Fruit fly (Drosophila melanogaster) whole organism, prepupa: ENCODE data around the gene Ptp10D.

Experiments used
- CG11294 ChIP-seq: fragments of 200-800 bp; sonication (Bioruptor generic); IDR thresholded peaks from 2 replicates; pipeline ENCODE4 v1.3.6; 2022; ENCODE audit warnings: missing biosample characterization, missing genetic modification characterization
- CG11762 ChIP-seq: fragments of 200-800 bp; sonication (Bioruptor generic); optimal IDR thresholded peaks from 3 replicates; lab custom pipeline; 2016; ENCODE audit warnings: missing biosample characterization, missing genetic modification characterization; ENCODE audit not compliant: insufficient read depth
- CG15336 ChIP-seq: fragments of 200-800 bp; sonication (Bioruptor generic); IDR thresholded peaks from 2 replicates; pipeline ENCODE4 v1.3.6; 2022; ENCODE audit warnings: missing biosample characterization, missing genetic modification characterization
- CG1621 ChIP-seq: fragments of 200-800 bp; sonication (Bioruptor generic); optimal IDR thresholded peaks from 3 replicates; lab custom pipeline; 2018; ENCODE audit warnings: missing biosample characterization, mild to moderate bottlenecking, missing genetic modification characterization
- CG32006 ChIP-seq: fragments of 200-800 bp; sonication (Bioruptor generic); optimal IDR thresholded peaks from 3 replicates; lab custom pipeline; 2017; ENCODE audit warnings: missing biosample characterization, mild to moderate bottlenecking, missing genetic modification characterization
- CG34406 ChIP-seq: fragments of 200-800 bp; sonication (Bioruptor generic); optimal IDR thresholded peaks from 3 replicates; lab custom pipeline; 2016; ENCODE audit warnings: missing biosample characterization, missing genetic modification characterization
- CG4318 ChIP-seq: fragments of 200-800 bp; sonication (Bioruptor generic); optimal IDR thresholded peaks from 3 replicates; lab custom pipeline; 2017; ENCODE audit warnings: missing biosample characterization, mild to moderate bottlenecking, missing genetic modification characterization
- CG6163 ChIP-seq: fragments of 200-800 bp; sonication (Bioruptor generic); IDR thresholded peaks from 3 replicates; pipeline ENCODE4 v1.3.6; 2022; ENCODE audit warnings: missing biosample characterization, missing genetic modification characterization
- CG6276 ChIP-seq: fragments of 200-800 bp; sonication (Bioruptor generic); optimal IDR thresholded peaks from 2 replicates; lab custom pipeline; 2017; ENCODE audit warnings: missing biosample characterization, mild to moderate bottlenecking, missing genetic modification characterization
- CG6808 ChIP-seq: fragments of 200-800 bp; sonication (Bioruptor generic); optimal IDR thresholded peaks from 3 replicates; lab custom pipeline; 2017; ENCODE audit warnings: missing biosample characterization, missing genetic modification characterization, mild to moderate bottlenecking, moderate library complexity, missing genetic modification reagents
- CG6854 ChIP-seq: fragments of 200-800 bp; sonication (Bioruptor generic); optimal IDR thresholded peaks from 2 replicates; lab custom pipeline; 2017; ENCODE audit warnings: missing biosample characterization, mild to moderate bottlenecking, missing genetic modification characterization
- CG7368 ChIP-seq: fragments of 200-800 bp; sonication (Bioruptor generic); optimal IDR thresholded peaks from 3 replicates; lab custom pipeline; 2016; ENCODE audit warnings: missing biosample characterization, missing genetic modification characterization
- CG8119 ChIP-seq: fragments of 200-800 bp; sonication (Bioruptor generic); IDR thresholded peaks from 3 replicates; pipeline ENCODE4 v1.3.6; 2022; ENCODE audit warnings: missing biosample characterization, missing genetic modification characterization
- CG8319 ChIP-seq: fragments of 200-800 bp; sonication (Bioruptor generic); optimal IDR thresholded peaks from 3 replicates; lab custom pipeline; 2016; ENCODE audit warnings: missing biosample characterization, missing genetic modification characterization
- CG9139 ChIP-seq: fragments of 200-800 bp; sonication (Bioruptor generic); optimal IDR thresholded peaks from 3 replicates; lab custom pipeline; 2017; ENCODE audit warnings: missing biosample characterization, mild to moderate bottlenecking, missing genetic modification characterization
- Eip75B ChIP-seq: fragments of 200-800 bp; sonication (Bioruptor generic); optimal IDR thresholded peaks from 3 replicates; lab custom pipeline; 2016; ENCODE audit warnings: missing biosample characterization, missing genetic modification characterization
- Eip78C ChIP-seq: fragments of 200-800 bp; sonication (Bioruptor generic); peaks from one replicate; lab custom pipeline; 2016; ENCODE audit warnings: missing biosample characterization, missing genetic modification characterization
- Eip93F ChIP-seq: fragments of 200-800 bp; sonication (Bioruptor generic); optimal IDR thresholded peaks from 2 replicates; lab custom pipeline; 2016; ENCODE audit warnings: missing biosample characterization, mild to moderate bottlenecking, missing genetic modification characterization
- Ets96B ChIP-seq: fragments of 200-800 bp; optimal IDR thresholded peaks from 2 replicates; lab custom pipeline; 2019; ENCODE audit warnings: missing biosample characterization, mild to moderate bottlenecking, missing genetic modification characterization, moderate library complexity
- Gug ChIP-seq: fragments of 200-800 bp; sonication (Bioruptor generic); IDR thresholded peaks from 2 replicates; pipeline ENCODE4 v1.3.6; 2022; ENCODE audit warnings: missing biosample characterization, missing genetic modification characterization
- Hr38 ChIP-seq: sonication (Bioruptor generic); optimal IDR thresholded peaks from 2 replicates; lab custom pipeline; 2016; ENCODE audit warnings: missing biosample characterization, missing genetic modification characterization
- Hr39 ChIP-seq: fragments of 200-800 bp; sonication (Bioruptor generic); optimal IDR thresholded peaks from 2 replicates; lab custom pipeline; 2016; ENCODE audit warnings: missing biosample characterization, missing genetic modification characterization
- Lpt ChIP-seq: fragments of 200-800 bp; sonication (Bioruptor generic); optimal IDR thresholded peaks from 3 replicates; lab custom pipeline; 2016; ENCODE audit warnings: missing biosample characterization, missing genetic modification characterization
- Smox ChIP-seq: fragments of 200-800 bp; sonication (Bioruptor generic); optimal IDR thresholded peaks from 3 replicates; lab custom pipeline; 2016; ENCODE audit warnings: missing biosample characterization, missing genetic modification characterization
- Sox102F ChIP-seq: fragments of 200-800 bp; sonication (Bioruptor generic); optimal IDR thresholded peaks from 2 replicates; lab custom pipeline; 2016; ENCODE audit warnings: missing biosample characterization, mild to moderate bottlenecking, missing genetic modification characterization
- Sox15 ChIP-seq: fragments of 200-800 bp; sonication (Bioruptor generic); optimal IDR thresholded peaks from 3 replicates; lab custom pipeline; 2016; ENCODE audit warnings: missing biosample characterization, missing genetic modification characterization
- achi ChIP-seq: fragments of 200-800 bp; sonication (Bioruptor generic); optimal IDR thresholded peaks from 3 replicates; lab custom pipeline; 2016; ENCODE audit warnings: missing biosample characterization, missing genetic modification characterization
- acj6 ChIP-seq: fragments of 200-800 bp; sonication (Bioruptor generic); optimal IDR thresholded peaks from 3 replicates; lab custom pipeline; 2016; ENCODE audit warnings: missing biosample characterization, missing genetic modification characterization
- dsx ChIP-seq: fragments of 200-800 bp; optimal IDR thresholded peaks from 3 replicates; lab custom pipeline; 2019; ENCODE audit warnings: missing biosample characterization, mild to moderate bottlenecking, missing genetic modification characterization, moderate library complexity; ENCODE audit not compliant: poor library complexity, severe bottlenecking
- lz ChIP-seq: fragments of 200-800 bp; sonication (Bioruptor generic); optimal IDR thresholded peaks from 3 replicates; lab custom pipeline; 2016; ENCODE audit warnings: missing biosample characterization, missing genetic modification characterization
- net ChIP-seq: fragments of 200-800 bp; sonication (Bioruptor generic); optimal IDR thresholded peaks from 3 replicates; lab custom pipeline; 2016; ENCODE audit warnings: missing biosample characterization, missing genetic modification characterization
- salr ChIP-seq, 2 experiments: fragments of 200-800 bp; sonication (Bioruptor generic); optimal IDR thresholded peaks; 3 replicates each; lab custom pipeline; 2016 to 2018; ENCODE audit warnings: missing biosample characterization in 2 of 2, missing genetic modification characterization in 2 of 2, mild to moderate bottlenecking in 1 of 2
- spab ChIP-seq: fragments of 200-800 bp; sonication (Bioruptor generic); optimal IDR thresholded peaks from 2 replicates; lab custom pipeline; 2017; ENCODE audit warnings: missing biosample characterization, mild to moderate bottlenecking, missing genetic modification characterization, missing genetic modification reagents
- ss ChIP-seq, 2 experiments: fragments of 200-800 bp; sonication (Bioruptor generic); optimal IDR thresholded peaks; 2 replicates in 1 of 2; 3 replicates in 1 of 2; lab custom pipeline; 2017 to 2018; ENCODE audit warnings: mild to moderate bottlenecking in 2 of 2, missing biosample characterization in 2 of 2, missing genetic modification characterization in 2 of 2, moderate library complexity in 1 of 2
- svp ChIP-seq: fragments of 200-800 bp; sonication (Bioruptor generic); peaks from one replicate; lab custom pipeline; 2016; ENCODE audit warnings: missing biosample characterization, missing genetic modification characterization
- topi ChIP-seq: fragments of 200-800 bp; sonication (Bioruptor generic); optimal IDR thresholded peaks from 3 replicates; lab custom pipeline; 2016; ENCODE audit warnings: missing biosample characterization, missing genetic modification characterization
- vri ChIP-seq: fragments of 200-800 bp; sonication (Bioruptor generic); optimal IDR thresholded peaks from 3 replicates; lab custom pipeline; 2016; ENCODE audit warnings: missing biosample characterization, mild to moderate bottlenecking, missing genetic modification characterization

Gene Ptp10D

DNA sequence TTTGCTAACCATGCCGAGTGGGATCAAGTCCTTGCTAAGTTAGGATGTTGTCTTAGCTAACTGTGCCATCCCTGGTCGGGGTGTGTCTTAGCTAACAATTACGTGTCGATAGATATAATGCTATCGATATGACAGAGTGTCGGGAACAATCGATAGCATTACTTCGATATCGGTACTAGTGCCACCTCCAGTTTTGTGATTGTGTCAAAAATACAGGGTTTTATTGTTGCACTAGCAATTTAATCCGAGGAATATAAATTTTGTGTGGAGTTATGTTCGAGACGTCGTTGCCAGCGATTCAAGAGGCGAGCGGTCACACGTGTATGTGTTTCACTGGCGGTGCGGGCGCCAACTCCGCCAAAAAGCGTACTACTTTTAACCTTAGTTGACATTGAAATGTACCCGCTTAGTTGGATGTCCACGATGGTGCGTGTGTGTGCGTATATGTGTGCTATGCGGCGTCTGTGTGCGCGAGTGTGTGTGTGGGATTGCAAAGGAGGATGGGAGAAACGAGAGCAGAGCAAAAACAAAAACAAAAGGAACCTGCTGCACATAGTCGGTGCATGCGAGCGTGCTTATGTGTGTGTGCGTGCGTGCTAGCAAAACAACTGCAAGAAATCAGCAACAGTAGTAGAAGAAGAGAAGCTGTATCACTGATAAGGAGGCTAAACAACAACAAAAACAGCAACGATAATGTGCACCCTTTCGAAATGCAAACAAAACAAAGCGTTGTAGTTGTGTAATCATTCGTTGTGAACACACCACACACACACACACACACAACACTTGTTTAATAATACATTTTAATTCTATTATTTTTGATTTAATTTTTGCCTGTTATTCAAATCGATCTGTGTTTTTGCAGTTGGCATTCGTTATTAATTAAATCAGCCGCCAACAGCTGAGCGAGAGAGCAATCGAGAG is 73.4 kb downstream of the Ptp10D start, which contains the start of gene PhKgamma (continued):
- peak; percentile 41 for TF ChIP-seq CG11762
- TF ChIP-seq Hr39 (GFP tag; lab: Kevin White, UChicago), result no peak
- peak; percentile 13 for TF ChIP-seq achi (GFP tag; lab: Kevin White, UChicago)
- TF ChIP-seq Sox15, result no peak
- peak; percentile 37 for TF ChIP-seq Ets96B (tag; lab: Kevin White, UChicago)
- peak; percentile 73 for TF ChIP-seq CG6163 (GFP tag; lab: Robert Waterston, UW)
- peak in 1 of 2 experiments; percentile 47 for TF ChIP-seq salr (GFP tag; optimal IDR thresholded peaks at IDR 0.05; lab: Kevin White, UChicago)
- TF ChIP-seq topi (GFP tag; lab: Kevin White, UChicago), result peak; percentile 15
- TF ChIP-seq CG7368 (GFP tag; lab: Kevin White, UChicago), result peak; percentile 28
- TF ChIP-seq Lpt, result peak; percentile 48
- no peak for TF ChIP-seq Hr38 (GFP tag; lab: Kevin White, UChicago)
- 0 out of 2 replicates have a peak, but pooled peaks have one; percentile 19 for TF ChIP-seq Gug (GFP tag; lab: Robert Waterston, UW)
- peak; percentile 72 for TF ChIP-seq CG6808 (GFP tag; lab: Kevin White, UChicago)
- TF ChIP-seq CG6276, result peak; percentile 70
- peak; percentile 64 for TF ChIP-seq CG9139 (GFP tag; lab: Kevin White, UChicago)
- no peak for TF ChIP-seq lz (GFP tag; lab: Kevin White, UChicago)
- no peak for TF ChIP-seq CG8319 (GFP tag; lab: Kevin White, UChicago)
- TF ChIP-seq Eip78C (GFP tag; lab: Kevin White, UChicago), result peak; percentile 67
- peak; percentile 78 to 94 for TF ChIP-seq ss (GFP tag; optimal IDR thresholded peaks at IDR 0.05; lab: Kevin White, UChicago)
- TF ChIP-seq svp, result peak; percentile 83
- peak; percentile 51 for TF ChIP-seq dsx
- peak; percentile 63 for TF ChIP-seq CG15336 (GFP tag; lab: Robert Waterston, UW)
- peak; percentile 26 for TF ChIP-seq Eip75B (GFP tag; lab: Kevin White, UChicago)

DNA sequence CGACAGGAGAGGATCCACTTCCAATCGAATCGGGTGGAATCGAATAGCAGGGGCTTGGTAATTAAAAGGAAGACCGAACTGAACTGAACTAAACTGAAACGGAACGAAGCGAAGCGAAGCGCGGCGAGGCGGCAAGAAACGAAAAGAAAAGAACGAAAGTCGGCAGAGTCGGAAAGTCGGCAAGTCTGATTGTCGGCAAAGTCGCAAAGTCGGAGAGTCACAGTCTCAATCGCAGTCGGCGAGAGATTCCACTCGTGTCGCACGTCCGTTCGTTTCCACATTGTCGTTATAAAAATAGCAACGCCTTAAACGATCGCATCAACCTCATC is 74.0 kb downstream of the Ptp10D start:
- TF ChIP-seq CG8119 (GFP tag; lab: Robert Waterston, UW) (no peak), svp (peak; percentile 58), ss (GFP tag; optimal IDR thresholded peaks at IDR 0.05; lab: Kevin White, UChicago) (no peak), CG6163 (GFP tag; lab: Robert Waterston, UW) (peak; percentile 39; the same call in 1 of the 3 replicates), Smox (GFP tag; lab: Kevin White, UChicago) (no peak)

DNA sequence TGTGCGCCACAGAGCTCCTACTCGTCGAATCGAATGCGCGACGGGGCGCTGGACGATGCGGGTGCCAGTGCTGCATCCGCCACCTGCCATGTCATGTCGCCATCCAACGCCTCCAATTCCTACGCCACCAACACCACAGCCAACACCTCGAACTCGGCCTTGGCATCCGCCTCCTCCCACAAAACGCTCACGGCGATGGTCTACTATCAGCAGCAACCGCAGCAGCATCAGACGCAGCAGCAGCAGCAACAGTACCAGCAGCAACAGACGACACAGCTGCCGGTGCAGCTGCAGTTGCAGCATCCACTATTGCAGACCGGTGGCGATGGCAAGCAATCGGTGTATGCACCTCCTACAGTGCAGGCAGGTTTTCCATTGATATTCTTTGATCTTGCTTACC is 79.0 kb downstream of the Ptp10D start:
- TF ChIP-seq CG11762 (no peak), net (GFP tag; lab: Kevin White, UChicago) (no peak), dsx (no peak), CG15336 (GFP tag; lab: Robert Waterston, UW) (no peak), Sox102F (GFP tag; lab: Kevin White, UChicago) (no peak), Sox15 (no peak), salr (GFP tag; optimal IDR thresholded peaks at IDR 0.05; lab: Kevin White, UChicago) (no peak), CG34406 (GFP tag; lab: Kevin White, UChicago) (no peak), acj6 (GFP tag; lab: Kevin White, UChicago) (no peak), Eip78C (GFP tag; lab: Kevin White, UChicago) (no peak), CG4318 (GFP tag; lab: Kevin White, UChicago) (no peak)

DNA sequence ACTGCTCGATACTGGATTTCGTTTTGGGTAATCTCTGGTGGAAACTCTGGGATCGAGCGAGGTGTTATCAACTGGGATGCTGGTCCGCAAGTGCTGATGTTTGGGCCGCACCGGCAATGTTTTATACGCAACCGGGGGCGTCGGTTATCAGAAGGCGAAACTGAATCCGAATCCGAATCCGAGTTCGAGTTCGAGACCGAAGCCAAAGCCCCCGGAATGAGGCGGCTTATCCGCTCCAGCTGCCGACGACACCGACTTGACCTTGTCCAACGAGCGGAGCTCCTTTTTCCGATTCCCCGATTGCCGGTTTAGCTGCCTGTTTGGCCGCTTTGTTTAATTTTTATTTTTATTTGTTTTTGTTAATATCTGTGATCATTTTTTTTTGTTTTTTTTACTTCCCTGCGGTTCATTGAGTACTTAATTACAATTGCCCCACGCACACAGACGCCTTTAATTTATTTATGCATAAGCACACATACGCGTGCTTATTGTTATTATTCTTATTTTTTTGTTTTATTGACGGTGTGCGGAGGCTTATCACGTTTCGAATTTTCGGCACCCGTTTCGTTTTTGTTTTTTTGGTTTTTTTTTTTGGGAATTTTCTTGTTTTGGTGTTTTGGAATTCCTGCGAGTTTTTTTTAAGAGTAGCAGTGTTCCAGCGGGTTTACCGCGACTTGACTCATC is 83.3 kb downstream of the Ptp10D start, which contains the start of gene CG2444:
TSS of gene CG2444 (minus strand) at position 372 of the 684 bp plus-strand sequence.
- TF ChIP-seq vri (GFP tag; lab: Kevin White, UChicago), result peak; percentile 49
- no peak for TF ChIP-seq CG32006 (GFP tag; lab: Kevin White, UChicago)
- TF ChIP-seq Eip78C (GFP tag; lab: Kevin White, UChicago), result peak; percentile 28
- TF ChIP-seq CG11294 (GFP tag; lab: Robert Waterston, UW), result no peak
- TF ChIP-seq CG1621 (tag; lab: Kevin White, UChicago), result no peak
- TF ChIP-seq spab, result no peak
- no peak for TF ChIP-seq Smox (GFP tag; lab: Kevin White, UChicago)
- TF ChIP-seq CG6854 (GFP tag; lab: Kevin White, UChicago), result no peak
- TF ChIP-seq Eip93F, result peak; percentile 67
- TF ChIP-seq svp, result peak; percentile 98
